Worm (Caenorhabditis elegans) whole organism, L4/young adult: Measurements from ENCODE around the gene C32D5.8.

Experiments used
- W03F9.2 ChIP-seq: fragments of 150-350 bp; optimal IDR thresholded peaks from 2 replicates; lab custom pipeline; 2014; ENCODE audit warnings: missing biosample characterization, missing genetic modification characterization
- dao-5 ChIP-seq: sonication (generic microtip); optimal IDR thresholded peaks from 2 replicates; lab custom pipeline; 2016; ENCODE audit warnings: missing genotype, missing genetic modification characterization, moderate library complexity, missing compliant biosample characterization
- him-1 ChIP-seq: sonication (generic microtip); optimal IDR thresholded peaks from 2 replicates; lab custom pipeline; 2016; ENCODE audit warnings: missing genotype, missing genetic modification reagents, missing genetic modification characterization, missing compliant biosample characterization

DNA sequence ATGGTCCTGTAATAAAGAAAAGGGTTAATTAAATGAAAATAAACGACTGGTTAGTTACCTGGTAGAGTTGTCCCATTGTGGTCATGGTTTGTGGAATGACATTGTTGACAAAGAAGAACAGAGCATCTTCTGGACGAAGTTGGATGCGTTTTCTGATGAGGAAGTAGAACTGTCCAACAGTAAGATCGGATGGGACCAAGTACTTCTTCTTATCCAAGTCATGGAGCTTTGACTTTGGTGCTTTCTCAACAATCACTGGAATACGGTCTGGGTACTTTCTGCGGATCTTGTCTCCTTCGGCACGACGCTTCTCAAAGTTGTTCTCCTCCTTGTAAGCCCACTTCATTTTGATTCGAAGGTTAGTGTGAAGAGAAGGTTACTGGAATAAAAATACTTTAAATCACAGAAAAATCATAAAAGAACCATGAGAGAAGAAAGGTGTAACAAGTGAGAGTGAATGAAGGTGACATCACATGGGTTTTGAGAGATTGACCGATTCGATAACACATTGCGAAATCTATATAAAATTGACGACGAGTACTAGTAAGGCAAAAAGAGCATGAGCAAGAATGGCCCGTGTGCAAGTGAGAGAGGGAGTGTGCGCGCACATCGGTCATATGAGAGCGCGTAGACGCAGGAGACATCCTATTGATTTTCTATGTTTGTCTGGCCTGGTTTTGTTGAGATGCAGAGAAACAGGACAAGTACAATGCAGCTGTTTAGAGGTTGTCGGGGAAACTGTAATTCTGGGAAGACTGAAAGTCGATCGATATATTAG lies 1.8 kb upstream of the C32D5.8 start, which contains the start of gene lgg-1:
- TF ChIP-seq dao-5 (tag; lab: Kevin White, UChicago) = no peak
- TF ChIP-seq him-1 (tag; lab: Kevin White, UChicago) = no peak
- no peak for TF ChIP-seq W03F9.2 (tag; lab: Kevin White, UChicago)
